Fruit fly (Drosophila melanogaster): ENCODE results near the gene CG7968.

DNA sequence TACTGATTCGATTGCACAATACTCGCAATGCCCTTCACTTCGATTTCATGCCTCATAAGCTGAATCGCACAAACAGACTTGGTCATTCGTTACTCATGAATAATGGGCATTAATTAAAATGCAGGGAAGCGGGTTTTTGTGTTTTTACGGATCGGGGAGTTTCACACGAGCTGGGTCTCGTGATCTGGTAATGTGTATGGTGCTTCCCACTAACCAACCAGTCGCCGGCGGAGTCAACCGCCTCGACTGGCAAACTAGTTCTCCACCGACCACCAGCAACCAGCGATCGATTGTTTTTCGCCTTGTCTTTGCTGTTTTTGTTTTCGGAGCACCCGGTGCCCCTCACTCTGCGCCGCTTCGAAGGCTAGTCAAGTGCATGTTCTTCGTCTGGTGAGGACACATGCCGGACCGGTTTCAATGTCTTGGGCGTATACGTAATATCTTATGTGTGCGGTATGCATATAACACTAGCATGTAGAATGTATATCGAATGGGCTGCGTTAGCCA lies 44.6 kb upstream of the CG7968 start:
- TF ChIP-seq kay (GFP tag; ENCODE audit: borderline replicate concordance) = no peak
- TF ChIP-seq Clk (GFP tag; optimal IDR thresholded peaks at IDR 0.05) = no peak
- TF ChIP-seq cic (GFP tag; optimal IDR thresholded peaks at IDR 0.05) = peak; percentile 3
- TF ChIP-seq CG5204 (GFP tag; optimal IDR thresholded peaks at IDR 0.05) = no peak
- no peak for TF ChIP-seq Mnt (GFP tag; optimal IDR thresholded peaks at IDR 0.05)
- no peak for TF ChIP-seq toe (GFP tag; optimal IDR thresholded peaks at IDR 0.05)
- TF ChIP-seq ovo (GFP tag; optimal IDR thresholded peaks at IDR 0.05) = no peak
- no peak for TF ChIP-seq CG33017 (tag; optimal IDR thresholded peaks at IDR 0.05)
- TF ChIP-seq CG7101 (tag; optimal IDR thresholded peaks at IDR 0.05) = no peak
- TF ChIP-seq tj (GFP tag; optimal IDR thresholded peaks at IDR 0.05) = no peak
- TF ChIP-seq CG7045 (GFP tag; optimal IDR thresholded peaks at IDR 0.05) = no peak
- no peak for TF ChIP-seq Crg-1 (GFP tag; optimal IDR thresholded peaks at IDR 0.05)

Measured in whole organism, adult.